Worm (Caenorhabditis elegans): ENCODE measurements around the gene K01A12.3.

The K01A12.3 gene

ce11 chrX:8659521-8659920, 34.5 kb upstream of the K01A12.3 start:
- TF ChIP-seq crh-2 (tag; optimal IDR thresholded peaks at IDR 0.05) (no peak), egl-27 (tag; optimal IDR thresholded peaks at IDR 0.05) (no peak), lsy-2 (tag; optimal IDR thresholded peaks at IDR 0.05) (no peak), ztf-11 (tag; optimal IDR thresholded peaks at IDR 0.05) (no peak), nhr-129 (tag; optimal IDR thresholded peaks at IDR 0.05) (peak; percentile 28), sma-9 (GFP tag; optimal IDR thresholded peaks at IDR 0.05) (peak; percentile 15), sma-9 (tag; optimal IDR thresholded peaks at IDR 0.05) (no peak), mdl-1 (tag; optimal IDR thresholded peaks at IDR 0.05) (no peak), blmp-1 (tag; optimal IDR thresholded peaks at IDR 0.05; ENCODE audit: insufficient read depth) (peak; percentile 62), lin-11 (tag; optimal IDR thresholded peaks at IDR 0.05) (no peak), unc-62 (GFP tag; optimal IDR thresholded peaks at IDR 0.05) (no peak), nhr-21 (tag; optimal IDR thresholded peaks at IDR 0.05) (no peak), elt-3 (tag; optimal IDR thresholded peaks at IDR 0.05) (no peak), ama-1 (optimal IDR thresholded peaks at IDR 0.05) (no peak), nhr-10 (tag; optimal IDR thresholded peaks at IDR 0.05) (no peak), nhr-237 (tag; optimal IDR thresholded peaks at IDR 0.05) (no peak), gmeb-1 (tag; optimal IDR thresholded peaks at IDR 0.05) (no peak), nhr-77 (tag; optimal IDR thresholded peaks at IDR 0.05) (no peak), fos-1 (tag; optimal IDR thresholded peaks at IDR 0.05) (no peak), dmd-4 (tag; optimal IDR thresholded peaks at IDR 0.05) (no peak), unc-39 (tag; optimal IDR thresholded peaks at IDR 0.05) (no peak), lin-13 (GFP tag; optimal IDR thresholded peaks at IDR 0.05) (no peak), C34F6.9 (tag; optimal IDR thresholded peaks at IDR 0.05) (no peak), mbf-1 (tag; optimal IDR thresholded peaks at IDR 0.05) (no peak)

ce11 chrX:8656019-8656418, 31.0 kb upstream of the K01A12.3 start:
- TF ChIP-seq zag-1 (tag; optimal IDR thresholded peaks at IDR 0.05) (no peak), blmp-1 (tag; optimal IDR thresholded peaks at IDR 0.05; ENCODE audit: insufficient read depth) (no peak), nhr-25 (tag; optimal IDR thresholded peaks at IDR 0.05) (no peak), nhr-6 (tag; optimal IDR thresholded peaks at IDR 0.05) (no peak), Y55F3AM.14 (GFP tag; optimal IDR thresholded peaks at IDR 0.05) (no peak), sma-3 (GFP tag; optimal IDR thresholded peaks at IDR 0.05) (no peak), ZK546.5 (tag; optimal IDR thresholded peaks at IDR 0.05) (no peak), nhr-129 (tag; optimal IDR thresholded peaks at IDR 0.05) (no peak), sem-4 (tag; optimal IDR thresholded peaks at IDR 0.05) (no peak), gmeb-1 (tag; optimal IDR thresholded peaks at IDR 0.05) (no peak), unc-55 (GFP tag; optimal IDR thresholded peaks at IDR 0.05) (no peak), lin-39 (tag; optimal IDR thresholded peaks at IDR 0.05) (no peak), ztf-11 (tag; optimal IDR thresholded peaks at IDR 0.05) (no peak), peb-1 (tag; optimal IDR thresholded peaks at IDR 0.05) (no peak)

DNA sequence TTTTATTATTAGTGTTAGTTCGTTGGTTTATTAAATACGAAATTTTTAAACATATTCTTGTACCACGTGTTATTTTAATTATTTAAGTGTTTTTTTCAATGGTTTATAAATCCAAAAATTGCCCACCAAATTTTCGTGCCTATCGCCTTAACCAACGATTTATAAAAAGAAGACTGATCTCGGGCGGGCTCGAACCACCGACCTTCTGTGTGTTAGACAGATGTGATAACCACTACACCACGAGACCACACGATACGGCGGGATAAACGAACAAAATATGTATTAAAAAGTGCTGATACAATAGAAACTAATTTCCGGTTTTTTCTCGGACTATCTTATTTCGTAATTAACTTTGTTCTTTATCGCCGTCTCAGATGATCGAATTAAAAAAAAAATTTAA, 25.5 kb upstream of the K01A12.3 start:
- TF ChIP-seq nhr-21 (tag; optimal IDR thresholded peaks at IDR 0.05) (no peak), lin-11 (tag; optimal IDR thresholded peaks at IDR 0.05) (no peak), R02D3.7 (tag; optimal IDR thresholded peaks at IDR 0.05) (no peak), nhr-25 (tag; optimal IDR thresholded peaks at IDR 0.05) (no peak), fos-1 (tag; optimal IDR thresholded peaks at IDR 0.05) (no peak), sma-9 (GFP tag; optimal IDR thresholded peaks at IDR 0.05) (peak; percentile 34), sma-9 (tag; optimal IDR thresholded peaks at IDR 0.05) (no peak), sma-3 (GFP tag; optimal IDR thresholded peaks at IDR 0.05) (peak; percentile 49), nhr-12 (tag; optimal IDR thresholded peaks at IDR 0.05) (no peak), aly-2 (tag; optimal IDR thresholded peaks at IDR 0.05) (no peak), alr-1 (tag; optimal IDR thresholded peaks at IDR 0.05) (no peak), egl-27 (tag; optimal IDR thresholded peaks at IDR 0.05) (peak; percentile 7), unc-55 (GFP tag; optimal IDR thresholded peaks at IDR 0.05) (no peak)

ce11 chrX:8648582-8648981, 23.6 kb upstream of the K01A12.3 start:
- TF ChIP-seq blmp-1 (tag; optimal IDR thresholded peaks at IDR 0.05; ENCODE audit: insufficient read depth) (no peak), R02D3.7 (tag; optimal IDR thresholded peaks at IDR 0.05) (no peak), C34F6.9 (tag; optimal IDR thresholded peaks at IDR 0.05) (no peak), aly-2 (tag; optimal IDR thresholded peaks at IDR 0.05) (no peak), lin-11 (tag; optimal IDR thresholded peaks at IDR 0.05) (no peak), ztf-1 (GFP tag; conservative IDR thresholded peaks at IDR 0.05) (no peak), dmd-4 (tag; optimal IDR thresholded peaks at IDR 0.05) (no peak), nhr-11 (tag; optimal IDR thresholded peaks at IDR 0.05) (no peak), elt-1 (tag; optimal IDR thresholded peaks at IDR 0.05) (no peak), ama-1 (optimal IDR thresholded peaks at IDR 0.05) (no peak), nhr-237 (tag; optimal IDR thresholded peaks at IDR 0.05) (no peak), nhr-21 (tag; optimal IDR thresholded peaks at IDR 0.05) (no peak), nhr-77 (tag; optimal IDR thresholded peaks at IDR 0.05) (no peak), nhr-10 (tag; optimal IDR thresholded peaks at IDR 0.05) (no peak), mab-5 (tag; optimal IDR thresholded peaks at IDR 0.05) (no peak), F13H6.1 (tag; optimal IDR thresholded peaks at IDR 0.05) (no peak), lsy-2 (tag; optimal IDR thresholded peaks at IDR 0.05) (no peak), ztf-11 (tag; optimal IDR thresholded peaks at IDR 0.05) (no peak)

Data from whole organism, L2 larva.